Worm (Caenorhabditis elegans) whole organism, young adult: ENCODE results near the gene H10E21.5.
A peak's percentile ranks its signal among the peaks of the same experiment; 100 is the strongest.

Experiments
- C06A6.2 ChIP-seq: fragments of 200-800 bp; sonication (Bioruptor generic); conservative IDR thresholded peaks from 2 replicates; pipeline ENCODE4 v1.3.6; 2022; ENCODE audit warnings: missing genetic modification characterization, missing compliant biosample characterization
- F23B12.7 ChIP-seq: sonication (generic microtip); optimal IDR thresholded peaks from 2 replicates; lab custom pipeline; 2017; ENCODE audit warnings: missing genetic modification characterization, mild to moderate bottlenecking, missing compliant biosample characterization, antibody characterized with exemption, moderate library complexity; ENCODE audit not compliant: insufficient read depth
- F52B5.7 ChIP-seq: sonication (generic microtip); optimal IDR thresholded peaks from 2 replicates; lab custom pipeline; 2016; ENCODE audit warnings: mild to moderate bottlenecking, missing genetic modification characterization, missing compliant biosample characterization
- T07F8.4 ChIP-seq: sonication (generic microtip); optimal IDR thresholded peaks from 2 replicates; lab custom pipeline; 2016; ENCODE audit warnings: mild to moderate bottlenecking, missing genetic modification characterization, moderate library complexity, missing compliant biosample characterization
- T26A5.8 ChIP-seq: sonication (generic microtip); optimal IDR thresholded peaks from 2 replicates; lab custom pipeline; 2016; ENCODE audit warnings: missing genetic modification characterization, missing compliant biosample characterization
- Y53G8AR.9 ChIP-seq: fragments of 200-800 bp; sonication (Bioruptor generic); conservative IDR thresholded peaks from 2 replicates; pipeline ENCODE4 v1.3.6; 2022; ENCODE audit warnings: missing genetic modification reagents, missing genetic modification characterization, missing compliant biosample characterization
- Y56A3A.18 ChIP-seq: fragments of 200-800 bp; sonication (Bioruptor generic); IDR thresholded peaks from 2 replicates; pipeline ENCODE4 v1.3.6; 2022; ENCODE audit warnings: missing genetic modification reagents, missing genetic modification characterization, missing compliant biosample characterization
- aptf-2 ChIP-seq: fragments of 200-800 bp; sonication (Bioruptor generic); conservative IDR thresholded peaks from 2 replicates; pipeline ENCODE4 v1.3.6; 2022; ENCODE audit warnings: missing genetic modification reagents, missing genetic modification characterization, missing compliant biosample characterization
- cebp-2 ChIP-seq: fragments of 200-800 bp; sonication (Bioruptor generic); IDR thresholded peaks from 2 replicates; pipeline ENCODE4 v1.3.6; 2022; ENCODE audit warnings: missing genetic modification characterization, missing compliant biosample characterization
- ceh-27 ChIP-seq: fragments of 200-800 bp; sonication (Bioruptor generic); optimal IDR thresholded peaks from 2 replicates; lab custom pipeline; 2018; ENCODE audit warnings: mild to moderate bottlenecking, missing genetic modification characterization, moderate library complexity, missing compliant biosample characterization
- ceh-91 ChIP-seq: fragments of 200-800 bp; sonication (Bioruptor generic); IDR thresholded peaks from 2 replicates; pipeline ENCODE4 v1.3.6; 2022; ENCODE audit warnings: missing genetic modification reagents, missing genetic modification characterization, missing compliant biosample characterization
- egl-18 ChIP-seq: fragments of 200-800 bp; sonication (Bioruptor generic); IDR thresholded peaks from 2 replicates; pipeline ENCODE4 v1.3.6; 2022; ENCODE audit warnings: missing genetic modification reagents, missing genetic modification characterization, missing compliant biosample characterization
- egrh-3 ChIP-seq: fragments of 200-800 bp; sonication (Bioruptor generic); IDR thresholded peaks from 2 replicates; pipeline ENCODE4 v1.3.6; 2022; ENCODE audit warnings: missing genetic modification reagents, missing genetic modification characterization, missing compliant biosample characterization
- fkh-3 ChIP-seq: sonication (generic microtip); optimal IDR thresholded peaks from 2 replicates; lab custom pipeline; 2016; ENCODE audit warnings: mild to moderate bottlenecking, missing genetic modification characterization, missing compliant biosample characterization
- him-1 ChIP-seq: sonication (generic microtip); optimal IDR thresholded peaks from 2 replicates; lab custom pipeline; 2016; ENCODE audit warnings: missing genotype, missing genetic modification reagents, missing genetic modification characterization, missing compliant biosample characterization
- hmg-1.2 ChIP-seq: fragments of 200-800 bp; sonication (Bioruptor generic); IDR thresholded peaks from 2 replicates; pipeline ENCODE4 v1.3.6; 2022; ENCODE audit warnings: missing genetic modification reagents, missing genetic modification characterization, missing compliant biosample characterization
- hrde-1 ChIP-seq: sonication (generic microtip); optimal IDR thresholded peaks from 2 replicates; lab custom pipeline; 2016; ENCODE audit warnings: missing genetic modification characterization, mild to moderate bottlenecking, missing compliant biosample characterization, moderate library complexity, missing genotype, missing genetic modification reagents, borderline replicate concordance
- lin-35 ChIP-seq, 3 experiments: fragments of 150-350 bp in 2 of 3; sonication (generic microtip) in 1 of 3; optimal IDR thresholded peaks; 2 replicates each; lab custom pipeline; 2014 to 2018; ENCODE audit warnings: missing biosample characterization in 3 of 3, missing genetic modification characterization in 3 of 3, missing genetic modification reagents in 3 of 3
- lin-40 ChIP-seq: sonication (generic microtip); optimal IDR thresholded peaks from 2 replicates; lab custom pipeline; 2016; ENCODE audit warnings: missing genetic modification characterization, mild to moderate bottlenecking, missing compliant biosample characterization, missing genotype, missing genetic modification reagents
- lsl-1 ChIP-seq: fragments of 200-800 bp; sonication (Bioruptor generic); optimal IDR thresholded peaks from 2 replicates; lab custom pipeline; 2018; ENCODE audit warnings: mild to moderate bottlenecking, missing genetic modification characterization, moderate library complexity, missing compliant biosample characterization
- lsy-27 ChIP-seq: sonication (generic microtip); optimal IDR thresholded peaks from 2 replicates; lab custom pipeline; 2017; ENCODE audit warnings: missing genetic modification characterization, mild to moderate bottlenecking, missing compliant biosample characterization, antibody characterized with exemption, missing genotype, borderline replicate concordance; ENCODE audit not compliant: insufficient read depth
- madf-6 ChIP-seq: fragments of 200-800 bp; sonication (Bioruptor generic); IDR thresholded peaks from 2 replicates; pipeline ENCODE4 v1.3.6; 2022; ENCODE audit warnings: missing genetic modification reagents, missing genetic modification characterization, missing compliant biosample characterization
- mcd-1 ChIP-seq: fragments of 200-800 bp; sonication (Bioruptor generic); IDR thresholded peaks from 2 replicates; pipeline ENCODE4 v1.3.6; 2022; ENCODE audit warnings: missing genetic modification reagents, missing genetic modification characterization, missing compliant biosample characterization
- mel-28 ChIP-seq: sonication (generic microtip); optimal IDR thresholded peaks from 2 replicates; lab custom pipeline; 2016; ENCODE audit warnings: borderline replicate concordance, mild to moderate bottlenecking, missing genetic modification characterization, missing compliant biosample characterization
- nfya-2 ChIP-seq: fragments of 200-800 bp; sonication (Bioruptor generic); IDR thresholded peaks from 2 replicates; pipeline ENCODE4 v1.3.6; 2022; ENCODE audit warnings: missing genetic modification reagents, missing genetic modification characterization, missing compliant biosample characterization
- nhr-179 ChIP-seq: sonication (generic microtip); optimal IDR thresholded peaks from 2 replicates; lab custom pipeline; 2016; ENCODE audit warnings: mild to moderate bottlenecking, missing genetic modification characterization, missing compliant biosample characterization
- snpc-1.3 ChIP-seq: sonication (generic microtip); optimal IDR thresholded peaks from 2 replicates; lab custom pipeline; 2017; ENCODE audit warnings: missing genetic modification characterization, mild to moderate bottlenecking, missing compliant biosample characterization, antibody characterized with exemption, moderate library complexity, missing genotype, missing genetic modification reagents; ENCODE audit not compliant: insufficient read depth
- snpc-3.4 ChIP-seq: sonication (generic microtip); optimal IDR thresholded peaks from 2 replicates; lab custom pipeline; 2017; ENCODE audit warnings: missing genetic modification characterization, mild to moderate bottlenecking, missing compliant biosample characterization, antibody characterized with exemption, moderate library complexity, missing genotype, missing genetic modification reagents
- snpc-4 ChIP-seq, 5 experiments: fragments of 150-350 bp in 1 of 5; sonication (generic microtip) in 4 of 5; optimal IDR thresholded peaks; 2 replicates each; lab custom pipeline; 2014 to 2018; ENCODE audit warnings: missing genetic modification characterization in 5 of 5, missing biosample characterization in 3 of 5, antibody characterized with exemption in 2 of 5, mild to moderate bottlenecking in 2 of 5, missing compliant biosample characterization in 2 of 5, missing genotype in 2 of 5, moderate library complexity in 2 of 5, missing genetic modification reagents in 1 of 5
- tbx-9 ChIP-seq: sonication (generic microtip); optimal IDR thresholded peaks from 2 replicates; lab custom pipeline; 2016; ENCODE audit warnings: borderline replicate concordance, missing genetic modification characterization, inconsistent platforms, missing compliant biosample characterization
- tlf-1 ChIP-seq: fragments of 200-800 bp; sonication (Bioruptor generic); optimal IDR thresholded peaks from 2 replicates; lab custom pipeline; 2018; ENCODE audit warnings: mild to moderate bottlenecking, missing genetic modification characterization, missing compliant biosample characterization
- unc-62 ChIP-seq: fragments of 150-350 bp; optimal IDR thresholded peaks from 2 replicates; lab custom pipeline; 2014; ENCODE audit warnings: missing biosample characterization, missing genetic modification reagents, missing genetic modification characterization
- zfh-2 ChIP-seq: fragments of 200-800 bp; sonication (Bioruptor generic); conservative IDR thresholded peaks from 2 replicates; pipeline ENCODE4 v1.3.6; 2022; ENCODE audit warnings: missing genetic modification reagents, missing genetic modification characterization, missing compliant biosample characterization
- zim-3 ChIP-seq: sonication (generic microtip); optimal IDR thresholded peaks from 2 replicates; lab custom pipeline; 2017; ENCODE audit warnings: mild to moderate bottlenecking, missing genetic modification characterization, moderate library complexity, missing compliant biosample characterization
- ztf-25 ChIP-seq: fragments of 200-800 bp; sonication (Bioruptor generic); IDR thresholded peaks from 2 replicates; pipeline ENCODE4 v1.3.6; 2022; ENCODE audit warnings: missing genetic modification reagents, missing genetic modification characterization, missing compliant biosample characterization

Gene H10E21.5

ce11 chrIII:19509-19908 lies 4.3 kb downstream of the H10E21.5 start, which contains the start of gene H10E21.4:
Gene H10E21.4 (minus strand): TSS chrIII:19675.
- TF ChIP-seq unc-62 (GFP tag; lab: Kevin White, UChicago) (no peak), Y53G8AR.9 (no peak), tbx-9 (tag; lab: Kevin White, UChicago) (no peak), F52B5.7 (tag; lab: Kevin White, UChicago) (no peak), egrh-3 (GFP tag; lab: Robert Waterston, UW) (no peak), T07F8.4 (tag; lab: Kevin White, UChicago) (no peak), fkh-3 (no peak), snpc-4 (GFP tag; optimal IDR thresholded peaks at IDR 0.05; lab: Kevin White, UChicago) (no peak), snpc-4 (tag; optimal IDR thresholded peaks at IDR 0.05; lab: Kevin White, UChicago) (no peak), madf-6 (no peak), zim-3 (tag; lab: Kevin White, UChicago) (no peak), mcd-1 (no peak), cebp-2 (no peak), ceh-91 (GFP tag; lab: Robert Waterston, UW) (no peak), egl-18 (GFP tag; lab: Robert Waterston, UW) (no peak), C06A6.2 (no peak), ztf-25 (no peak)

- no peak for TF ChIP-seq C06A6.2
- peak; percentile 73 for TF ChIP-seq hmg-1.2
Observed at ce11 chrIII:17558-17957, 6.2 kb downstream of the H10E21.5 start.

DNA sequence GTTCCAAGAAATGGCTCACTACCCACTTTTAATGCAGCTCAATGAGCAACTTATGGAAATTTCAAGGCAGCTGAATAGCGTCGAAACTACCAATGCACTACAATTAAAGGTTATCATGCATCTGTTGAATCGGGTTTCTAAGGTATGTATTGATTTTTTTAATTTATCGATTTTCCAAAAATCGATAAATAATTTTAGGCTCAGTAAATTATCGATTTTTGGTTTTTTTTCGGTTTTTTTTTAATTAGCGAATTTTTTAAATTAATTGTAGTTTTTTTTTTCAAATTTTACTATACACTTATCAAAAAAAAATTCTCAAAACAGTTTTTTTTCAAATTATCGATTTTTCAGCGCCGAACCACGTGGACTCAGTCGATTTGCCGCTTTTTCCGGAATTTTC lies 7.0 kb downstream of the H10E21.5 start:
- no peak for TF ChIP-seq T26A5.8 (tag; lab: Kevin White, UChicago)
- TF ChIP-seq snpc-3.4 (tag; lab: Kevin White, UChicago), result no peak
- no peak for TF ChIP-seq aptf-2 (GFP tag; lab: Robert Waterston, UW)
- TF ChIP-seq him-1 (tag; lab: Kevin White, UChicago), result no peak
- TF ChIP-seq lin-35 (GFP tag; optimal IDR thresholded peaks at IDR 0.05; lab: Kevin White, UChicago), result no peak
- TF ChIP-seq zfh-2, result no peak
- TF ChIP-seq ceh-27, result no peak
- TF ChIP-seq lsl-1 (GFP tag; lab: Kevin White, UChicago), result no peak
- TF ChIP-seq hrde-1 (tag; lab: Kevin White, UChicago), result no peak
- no peak for TF ChIP-seq tlf-1
- TF ChIP-seq nhr-179 (tag; lab: Kevin White, UChicago), result no peak
- no peak for TF ChIP-seq lin-40 (tag; lab: Kevin White, UChicago)
- TF ChIP-seq snpc-1.3 (tag; lab: Kevin White, UChicago), result no peak
- TF ChIP-seq mel-28 (tag; lab: Kevin White, UChicago), result no peak
- no peak for TF ChIP-seq lsy-27 (tag; lab: Kevin White, UChicago)
- TF ChIP-seq F23B12.7 (tag; lab: Kevin White, UChicago), result no peak
- no peak for TF ChIP-seq zim-3 (tag; lab: Kevin White, UChicago)
- TF ChIP-seq Y56A3A.18, result no peak
- no peak for TF ChIP-seq nfya-2
